Worm (Caenorhabditis elegans) whole organism, L4/young adult: Measurements from ENCODE around the gene C17H11.4.

Source experiments
- W03F9.2 ChIP-seq: fragments of 150-350 bp; optimal IDR thresholded peaks from 2 replicates; lab custom pipeline; 2014; ENCODE audit warnings: missing biosample characterization, missing genetic modification characterization
- dao-5 ChIP-seq: sonication (generic microtip); optimal IDR thresholded peaks from 2 replicates; lab custom pipeline; 2016; ENCODE audit warnings: missing genotype, missing genetic modification characterization, moderate library complexity, missing compliant biosample characterization
- him-1 ChIP-seq: sonication (generic microtip); optimal IDR thresholded peaks from 2 replicates; lab custom pipeline; 2016; ENCODE audit warnings: missing genotype, missing genetic modification reagents, missing genetic modification characterization, missing compliant biosample characterization

- TF ChIP-seq dao-5 (tag; lab: Kevin White, UChicago), result no peak
- no peak for TF ChIP-seq W03F9.2
- TF ChIP-seq him-1, result peak; percentile 77
Measured at ce11 chrX:8163555-8163954, 17.9 kb downstream of the C17H11.4 start.
